Worm (Caenorhabditis elegans) whole organism, L2 larva: ENCODE data around the gene hcp-3.

Experiments used
- F13H6.1 ChIP-seq: sonication (generic microtip); optimal IDR thresholded peaks from 2 replicates; lab custom pipeline; 2016; ENCODE audit warnings: missing genetic modification characterization, missing compliant biosample characterization
- R02D3.7 ChIP-seq: fragments of 150-350 bp; optimal IDR thresholded peaks from 2 replicates; lab custom pipeline; 2014; ENCODE audit warnings: missing biosample characterization, missing genetic modification characterization
- ZK546.5 ChIP-seq: sonication (generic microtip); optimal IDR thresholded peaks from 2 replicates; lab custom pipeline; 2017; ENCODE audit warnings: missing biosample characterization, missing genetic modification characterization
- aly-2 ChIP-seq: fragments of 150-350 bp; optimal IDR thresholded peaks from 2 replicates; lab custom pipeline; 2014; ENCODE audit warnings: missing biosample characterization, missing genetic modification characterization
- ama-1 ChIP-seq: fragments of 150-350 bp; optimal IDR thresholded peaks from 2 replicates; lab custom pipeline; 2018; ENCODE audit warnings: inconsistent platforms
- blmp-1 ChIP-seq: sonication (generic microtip); optimal IDR thresholded peaks from 2 replicates; lab custom pipeline; 2017; ENCODE audit warnings: missing genetic modification characterization, mild to moderate bottlenecking, missing compliant biosample characterization, antibody characterized with exemption, moderate library complexity; ENCODE audit not compliant: insufficient read depth
- ceh-82 ChIP-seq: fragments of 150-350 bp; optimal IDR thresholded peaks from 2 replicates; lab custom pipeline; 2014; ENCODE audit warnings: missing biosample characterization, missing genetic modification characterization
- crh-2 ChIP-seq: sonication (generic microtip); optimal IDR thresholded peaks from 2 replicates; lab custom pipeline; 2017; ENCODE audit warnings: missing biosample characterization, missing genetic modification characterization
- egl-27 ChIP-seq: sonication (generic microtip); optimal IDR thresholded peaks from 3 replicates; lab custom pipeline; 2017; ENCODE audit warnings: missing biosample characterization, missing genetic modification reagents, missing genetic modification characterization
- elt-1 ChIP-seq: fragments of 150-350 bp; optimal IDR thresholded peaks from 2 replicates; lab custom pipeline; 2014; ENCODE audit warnings: missing biosample characterization, missing genetic modification characterization
- fos-1 ChIP-seq: fragments of 150-350 bp; optimal IDR thresholded peaks from 2 replicates; lab custom pipeline; 2014; ENCODE audit warnings: missing biosample characterization, missing genetic modification characterization
- gmeb-1 ChIP-seq: fragments of 150-350 bp; optimal IDR thresholded peaks from 2 replicates; lab custom pipeline; 2014; ENCODE audit warnings: missing biosample characterization, missing genetic modification characterization
- lin-11 ChIP-seq: fragments of 150-350 bp; sonication (generic microtip); optimal IDR thresholded peaks from 2 replicates; lab custom pipeline; 2014; ENCODE audit warnings: missing biosample characterization, missing genetic modification characterization, inconsistent platforms, mixed read lengths
- lin-13 ChIP-seq: fragments of 150-350 bp; optimal IDR thresholded peaks from 2 replicates; lab custom pipeline; 2014; ENCODE audit warnings: missing biosample characterization, missing genetic modification reagents, missing genetic modification characterization
- lsy-2 ChIP-seq, 2 experiments: fragments of 150-350 bp in 1 of 2; sonication (generic microtip) in 1 of 2; optimal IDR thresholded peaks; 2 replicates each; lab custom pipeline; 2014 to 2017; ENCODE audit warnings: missing biosample characterization in 2 of 2, missing genetic modification characterization in 2 of 2
- mbf-1 ChIP-seq: sonication (generic microtip); optimal IDR thresholded peaks from 2 replicates; lab custom pipeline; 2017; ENCODE audit warnings: missing biosample characterization, missing genetic modification characterization
- mdl-1 ChIP-seq, 2 experiments: fragments of 150-350 bp in 1 of 2; sonication (generic microtip) in 1 of 2; optimal IDR thresholded peaks; 2 replicates each; lab custom pipeline; 2017; ENCODE audit warnings: missing biosample characterization in 2 of 2, missing genetic modification characterization in 2 of 2
- nhr-10 ChIP-seq: sonication (generic microtip); optimal IDR thresholded peaks from 2 replicates; lab custom pipeline; 2017; ENCODE audit warnings: missing biosample characterization, missing genetic modification characterization
- nhr-11 ChIP-seq: fragments of 150-350 bp; optimal IDR thresholded peaks from 2 replicates; lab custom pipeline; 2014; ENCODE audit warnings: missing biosample characterization, missing genetic modification characterization
- nhr-12 ChIP-seq: fragments of 150-350 bp; optimal IDR thresholded peaks from 2 replicates; lab custom pipeline; 2014; ENCODE audit warnings: missing biosample characterization, missing genetic modification characterization
- nhr-21 ChIP-seq: fragments of 150-350 bp; optimal IDR thresholded peaks from 2 replicates; lab custom pipeline; 2014; ENCODE audit warnings: missing biosample characterization, missing genetic modification characterization
- nhr-23 ChIP-seq: fragments of 150-350 bp; optimal IDR thresholded peaks from 2 replicates; lab custom pipeline; 2014; ENCODE audit warnings: missing biosample characterization, missing genetic modification reagents, missing genetic modification characterization
- nhr-237 ChIP-seq: fragments of 150-350 bp; optimal IDR thresholded peaks from 2 replicates; lab custom pipeline; 2014; ENCODE audit warnings: missing biosample characterization, missing genetic modification characterization
- nhr-25 ChIP-seq: fragments of 150-350 bp; sonication (generic microtip); optimal IDR thresholded peaks from 3 replicates; lab custom pipeline; 2014; ENCODE audit warnings: missing biosample characterization, missing genetic modification characterization
- nhr-77 ChIP-seq: fragments of 150-350 bp; optimal IDR thresholded peaks from 2 replicates; lab custom pipeline; 2014; ENCODE audit warnings: missing biosample characterization, missing genetic modification characterization
- sem-4 ChIP-seq: fragments of 150-350 bp; optimal IDR thresholded peaks from 2 replicates; lab custom pipeline; 2014; ENCODE audit warnings: missing biosample characterization, missing genetic modification reagents, missing genetic modification characterization
- skn-1 ChIP-seq: sonication (generic microtip); optimal IDR thresholded peaks from 2 replicates; lab custom pipeline; 2017; ENCODE audit warnings: missing biosample characterization, missing genetic modification characterization
- sma-3 ChIP-seq: sonication (generic microtip); optimal IDR thresholded peaks from 2 replicates; lab custom pipeline; 2016; ENCODE audit warnings: missing genetic modification reagents, missing genetic modification characterization, missing compliant biosample characterization
- sma-9 ChIP-seq, 2 experiments: fragments of 150-350 bp in 1 of 2; sonication (generic microtip) in 1 of 2; optimal IDR thresholded peaks; 2 replicates each; lab custom pipeline; 2014 to 2016; ENCODE audit warnings: missing genetic modification characterization in 2 of 2, mild to moderate bottlenecking in 1 of 2, missing biosample characterization in 1 of 2, missing compliant biosample characterization in 1 of 2, missing genetic modification reagents in 1 of 2, moderate library complexity in 1 of 2
- unc-39 ChIP-seq: fragments of 150-350 bp; optimal IDR thresholded peaks from 2 replicates; lab custom pipeline; 2014; ENCODE audit warnings: missing biosample characterization, missing genetic modification characterization
- unc-55 ChIP-seq: fragments of 150-350 bp; sonication (generic microtip); optimal IDR thresholded peaks from 3 replicates; lab custom pipeline; 2014; ENCODE audit warnings: missing biosample characterization, missing genetic modification reagents, missing genetic modification characterization
- unc-62 ChIP-seq: fragments of 150-350 bp; optimal IDR thresholded peaks from 2 replicates; lab custom pipeline; 2014; ENCODE audit warnings: missing biosample characterization, missing genetic modification reagents, missing genetic modification characterization
- zag-1 ChIP-seq: fragments of 150-350 bp; optimal IDR thresholded peaks from 2 replicates; lab custom pipeline; 2014; ENCODE audit warnings: missing biosample characterization, missing genetic modification characterization
- ztf-1 ChIP-seq: fragments of 200-800 bp; sonication (Bioruptor generic); conservative IDR thresholded peaks from 2 replicates; pipeline ENCODE4 v1.3.6; 2022; ENCODE audit warnings: missing genetic modification characterization, missing compliant biosample characterization
- ztf-11 ChIP-seq: sonication (generic microtip); optimal IDR thresholded peaks from 2 replicates; lab custom pipeline; 2017; ENCODE audit warnings: missing biosample characterization, missing genetic modification characterization
- ztf-4 ChIP-seq: fragments of 150-350 bp; optimal IDR thresholded peaks from 2 replicates; lab custom pipeline; 2014; ENCODE audit warnings: missing biosample characterization, missing genetic modification characterization

The hcp-3 gene

ce11 chrIII:9598168-9598567, 18.1 kb downstream of the hcp-3 start, which contains the start of gene F58A4.1:
F58A4.1 (plus strand) TSS chrIII:9598468.
- TF ChIP-seq ama-1 (lab: Kevin White, UChicago) (no peak), ztf-4 (tag; lab: Kevin White, UChicago) (no peak), nhr-237 (tag; lab: Kevin White, UChicago) (no peak), unc-62 (GFP tag; lab: Kevin White, UChicago) (no peak), R02D3.7 (tag; lab: Kevin White, UChicago) (no peak), gmeb-1 (no peak), nhr-77 (tag; lab: Kevin White, UChicago) (no peak)

- TF ChIP-seq ceh-82 (tag; lab: Kevin White, UChicago) (no peak), nhr-237 (tag; lab: Kevin White, UChicago) (no peak), aly-2 (no peak), lin-13 (GFP tag; lab: Kevin White, UChicago) (no peak)
These were observed 19.2 kb downstream of the hcp-3 start, which contains the start of gene C48B4.12 for ce11 chrIII:9597044-9597443. C48B4.12 (plus strand) TSS chrIII:9597344.

DNA sequence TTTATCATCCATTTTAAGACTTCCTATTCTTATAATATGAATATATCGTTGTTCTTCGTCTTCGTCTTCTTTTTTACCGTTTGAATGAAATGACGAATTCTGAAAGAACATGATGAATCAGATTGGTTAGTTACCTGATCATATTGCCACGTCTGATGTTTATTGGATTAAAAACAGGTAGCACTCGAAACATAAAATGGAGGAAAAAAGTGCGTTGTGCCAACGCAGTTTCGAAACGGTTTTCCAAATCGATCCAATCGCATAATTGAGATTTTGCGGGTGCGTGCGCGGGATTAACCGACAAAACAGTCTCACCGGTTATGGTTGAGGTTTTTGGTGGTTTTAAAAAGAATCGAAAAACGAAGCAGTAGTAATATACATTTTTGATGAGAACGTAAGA, 20.7 kb downstream of the hcp-3 start, which contains the start of gene rom-2:
rom-2 (minus strand) TSS at position 101 of the 400 bp plus-strand sequence.
- TF ChIP-seq sma-3 (GFP tag; lab: Kevin White, UChicago) (no peak), nhr-12 (tag; lab: Kevin White, UChicago) (no peak), skn-1 (tag; lab: Kevin White, UChicago) (no peak), ceh-82 (tag; lab: Kevin White, UChicago) (no peak), elt-1 (tag; lab: Kevin White, UChicago) (no peak), ztf-4 (tag; lab: Kevin White, UChicago) (no peak), lin-11 (no peak), egl-27 (tag; lab: Kevin White, UChicago) (no peak), unc-55 (no peak), nhr-23 (tag; lab: Kevin White, UChicago) (no peak), R02D3.7 (tag; lab: Kevin White, UChicago) (no peak), blmp-1 (no peak), sma-9 (GFP tag; optimal IDR thresholded peaks at IDR 0.05; lab: Kevin White, UChicago) (no peak), sma-9 (tag; optimal IDR thresholded peaks at IDR 0.05; lab: Kevin White, UChicago) (no peak), unc-39 (tag; lab: Kevin White, UChicago) (no peak), mbf-1 (tag; lab: Kevin White, UChicago) (no peak), nhr-25 (tag; lab: Kevin White, UChicago) (no peak), nhr-10 (tag; lab: Kevin White, UChicago) (no peak)

DNA sequence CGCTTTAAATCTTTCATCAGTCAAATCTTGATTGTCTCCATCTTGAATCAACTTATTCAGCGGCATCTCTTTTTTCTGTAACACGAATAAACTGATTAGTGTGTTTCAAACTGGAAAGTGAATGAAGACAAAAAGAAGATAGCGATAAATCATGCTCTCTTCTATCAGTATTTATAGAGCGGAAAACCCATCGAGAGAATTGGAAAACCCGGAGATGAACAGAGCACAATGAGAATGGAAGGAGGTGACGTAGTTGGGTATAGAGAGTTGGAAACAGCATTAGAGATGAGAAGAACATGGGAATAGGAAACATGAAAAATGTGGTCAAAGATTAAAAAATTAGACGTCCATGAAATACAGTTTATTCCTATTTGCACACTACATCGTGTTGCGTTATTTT, 24.2 kb downstream of the hcp-3 start, which contains the start of gene acox-1.5:
acox-1.5 (minus strand) TSS at position 75 of the 400 bp plus-strand sequence.
- no peak for TF ChIP-seq egl-27 (tag; lab: Kevin White, UChicago)
- TF ChIP-seq F13H6.1 (tag; lab: Kevin White, UChicago): no peak
- TF ChIP-seq aly-2: no peak
- no peak for TF ChIP-seq lin-13 (GFP tag; lab: Kevin White, UChicago)
- no peak for TF ChIP-seq lsy-2 (tag; optimal IDR thresholded peaks at IDR 0.05; lab: Kevin White, UChicago)
- TF ChIP-seq nhr-21 (tag; lab: Kevin White, UChicago): no peak
- no peak for TF ChIP-seq ztf-1 (GFP tag; lab: Robert Waterston, UW)
- TF ChIP-seq mdl-1 (tag; optimal IDR thresholded peaks at IDR 0.05; lab: Kevin White, UChicago): no peak
- TF ChIP-seq ZK546.5 (tag; lab: Kevin White, UChicago): no peak
- no peak for TF ChIP-seq sem-4 (tag; lab: Kevin White, UChicago)
- no peak for TF ChIP-seq nhr-11
- peak; percentile 31 for TF ChIP-seq sma-9 (GFP tag; optimal IDR thresholded peaks at IDR 0.05; lab: Kevin White, UChicago)
- no peak for TF ChIP-seq sma-9 (tag; optimal IDR thresholded peaks at IDR 0.05; lab: Kevin White, UChicago)
- TF ChIP-seq fos-1 (tag; lab: Kevin White, UChicago): peak; percentile 83
- no peak for TF ChIP-seq ztf-4 (tag; lab: Kevin White, UChicago)
- no peak for TF ChIP-seq nhr-12 (tag; lab: Kevin White, UChicago)
- no peak for TF ChIP-seq nhr-25 (tag; lab: Kevin White, UChicago)
- TF ChIP-seq nhr-23 (tag; lab: Kevin White, UChicago): no peak
- TF ChIP-seq blmp-1: no peak

- TF ChIP-seq crh-2 (tag; lab: Kevin White, UChicago) (peak; percentile 44), ceh-82 (tag; lab: Kevin White, UChicago) (no peak), nhr-21 (tag; lab: Kevin White, UChicago) (no peak), egl-27 (tag; lab: Kevin White, UChicago) (no peak), lsy-2 (tag; optimal IDR thresholded peaks at IDR 0.05; lab: Kevin White, UChicago) (no peak), zag-1 (tag; lab: Kevin White, UChicago) (no peak), lin-13 (GFP tag; lab: Kevin White, UChicago) (no peak), sma-9 (GFP tag; optimal IDR thresholded peaks at IDR 0.05; lab: Kevin White, UChicago) (peak; percentile 82), sma-9 (tag; optimal IDR thresholded peaks at IDR 0.05; lab: Kevin White, UChicago) (no peak), ztf-11 (no peak), ztf-4 (tag; lab: Kevin White, UChicago) (no peak), blmp-1 (no peak), F13H6.1 (tag; lab: Kevin White, UChicago) (no peak), ZK546.5 (tag; lab: Kevin White, UChicago) (no peak), nhr-77 (tag; lab: Kevin White, UChicago) (no peak), fos-1 (tag; lab: Kevin White, UChicago) (peak; percentile 84)
These were observed 26.1 kb downstream of the hcp-3 start for ce11 chrIII:9590212-9590611.
